Fruit fly (Drosophila melanogaster) Kc167 (cell line): ENCODE measurements around the gene Rcd2.

ENCODE experiments used
- Myc ChIP-seq: fragments of >200 bp; optimal IDR thresholded peaks from 2 replicates; lab custom pipeline; 2017; ENCODE audit warnings: missing external identifiers
- Sin3A ChIP-seq: fragments of >200 bp; optimal IDR thresholded peaks from 2 replicates; lab custom pipeline; 2018; ENCODE audit warnings: missing external identifiers
- h ChIP-seq: fragments of >200 bp; optimal IDR thresholded peaks from 3 replicates; lab custom pipeline; 2018; ENCODE audit warnings: missing external identifiers
- insv ChIP-seq: fragments of >200 bp; optimal IDR thresholded peaks from 3 replicates; lab custom pipeline; 2018; ENCODE audit warnings: missing external identifiers
- psq ChIP-seq: fragments of >200 bp; optimal IDR thresholded peaks from 2 replicates; lab custom pipeline; 2017; ENCODE audit warnings: missing external identifiers
- ttk ChIP-seq: sonication (Bioruptor generic); optimal IDR thresholded peaks from 2 replicates; lab custom pipeline; 2017; ENCODE audit warnings: missing external identifiers

- TF ChIP-seq Sin3A (lab: Kevin White, UChicago) (no peak), psq (lab: Kevin White, UChicago) (no peak), h (lab: Kevin White, UChicago) (no peak), Myc (no peak), ttk (lab: Kevin White, UChicago) (no peak), insv (lab: Kevin White, UChicago) (no peak)
Measured at dm6 chr3L:20505732-20506131, 34.5 kb downstream of the Rcd2 start, which contains the start of gene CG5078.
